Worm (Caenorhabditis elegans) whole organism, L4/young adult: ENCODE results near the gene T11G6.2.

Experiments
- W03F9.2 ChIP-seq: fragments of 150-350 bp; optimal IDR thresholded peaks from 2 replicates; lab custom pipeline; 2014; ENCODE audit warnings: missing biosample characterization, missing genetic modification characterization
- dao-5 ChIP-seq: sonication (generic microtip); optimal IDR thresholded peaks from 2 replicates; lab custom pipeline; 2016; ENCODE audit warnings: missing genotype, missing genetic modification characterization, moderate library complexity, missing compliant biosample characterization

DNA sequence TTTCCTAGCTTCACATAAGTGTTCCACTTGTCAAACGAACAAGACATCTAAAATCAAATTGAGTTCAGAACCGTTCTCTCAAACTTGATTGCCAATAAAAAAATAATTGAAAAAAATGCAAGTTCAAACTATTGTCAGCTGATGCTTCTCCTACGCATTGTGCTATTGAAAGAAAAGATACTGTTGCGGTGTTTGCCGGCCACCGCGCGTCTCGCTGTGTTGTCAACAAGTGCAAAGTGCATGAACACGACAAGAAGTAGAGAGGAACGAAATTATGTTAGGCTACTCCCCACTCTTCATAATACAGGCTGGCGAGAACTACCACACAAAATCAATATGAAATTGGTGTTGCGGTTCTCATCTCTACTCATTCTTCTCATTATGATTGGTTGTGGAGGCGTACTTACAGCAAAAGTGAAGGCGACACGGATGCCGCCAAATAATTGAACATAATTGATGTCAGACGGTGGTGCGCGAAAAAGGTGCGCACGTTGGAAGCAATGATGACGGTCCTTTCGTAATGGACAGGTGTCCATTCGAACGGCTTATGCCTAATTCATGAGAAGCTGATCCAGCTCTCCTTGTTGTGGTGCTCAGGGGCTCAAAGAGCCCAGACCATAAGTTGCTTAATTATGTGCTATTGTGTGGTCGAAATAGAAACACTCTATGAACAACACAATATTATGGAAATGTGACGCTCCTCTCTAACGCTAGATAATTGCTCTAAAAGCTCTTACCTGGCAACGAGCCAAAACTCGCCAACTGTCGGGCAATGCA is 9.3 kb upstream of the T11G6.2 start:
- TF ChIP-seq dao-5 (no peak), W03F9.2 (tag; lab: Kevin White, UChicago) (no peak)
